Fruit fly (Drosophila melanogaster): ENCODE data around the gene CG32152.

dm6 chr3L:16168503-16169189, 24.8 kb upstream of the CG32152 start:
- no peak for TF ChIP-seq CTCF (optimal IDR thresholded peaks at IDR 0.05)
- no peak for TF ChIP-seq CG8478 (optimal IDR thresholded peaks at IDR 0.05)
